Worm (Caenorhabditis elegans): ENCODE measurements around the gene srw-79.

- TF ChIP-seq fos-1 (tag; optimal IDR thresholded peaks at IDR 0.05) (no peak), nhr-25 (tag; optimal IDR thresholded peaks at IDR 0.05) (no peak), mdl-1 (tag; optimal IDR thresholded peaks at IDR 0.05) (no peak), unc-62 (GFP tag; optimal IDR thresholded peaks at IDR 0.05) (no peak), lin-39 (tag; optimal IDR thresholded peaks at IDR 0.05) (no peak), nhr-77 (tag; optimal IDR thresholded peaks at IDR 0.05) (no peak), blmp-1 (tag; optimal IDR thresholded peaks at IDR 0.05; ENCODE audit: insufficient read depth) (no peak), Y55F3AM.14 (GFP tag; optimal IDR thresholded peaks at IDR 0.05) (no peak), R02D3.7 (tag; optimal IDR thresholded peaks at IDR 0.05) (no peak), zag-1 (tag; optimal IDR thresholded peaks at IDR 0.05) (no peak), nhr-10 (tag; optimal IDR thresholded peaks at IDR 0.05) (no peak), aly-2 (tag; optimal IDR thresholded peaks at IDR 0.05) (no peak), elt-1 (tag; optimal IDR thresholded peaks at IDR 0.05) (no peak), ztf-4 (tag; optimal IDR thresholded peaks at IDR 0.05) (no peak)
Observed at ce11 chrII:2966350-2966749, 19.8 kb downstream of the srw-79 start.

Measured in whole organism, L2 larva.